Worm (Caenorhabditis elegans) whole organism, L4 larva: Measurements from ENCODE around the gene ZK380.6.

Experiments
- D1046.2 ChIP-seq: fragments of 200-800 bp; sonication (Bioruptor generic); IDR thresholded peaks from 2 replicates; pipeline ENCODE4 v1.3.6; 2022; ENCODE audit warnings: missing genetic modification characterization, missing compliant biosample characterization
- F10B5.3 ChIP-seq: sonication (generic microtip); optimal IDR thresholded peaks from 2 replicates; lab custom pipeline; 2016; ENCODE audit warnings: mild to moderate bottlenecking, missing genetic modification characterization, missing compliant biosample characterization
- F26F4.8 ChIP-seq: fragments of 200-800 bp; sonication (Bioruptor generic); conservative IDR thresholded peaks from 2 replicates; pipeline ENCODE4 v1.3.6; 2022; ENCODE audit warnings: missing genetic modification characterization, missing compliant biosample characterization
- F49E8.2 ChIP-seq: sonication (generic microtip); optimal IDR thresholded peaks from 2 replicates; lab custom pipeline; 2016; ENCODE audit warnings: missing compliant biosample characterization, mild to moderate bottlenecking, missing genetic modification characterization, borderline replicate concordance
- Y105C5A.15 ChIP-seq: fragments of 200-800 bp; sonication (Bioruptor generic); IDR thresholded peaks from 2 replicates; pipeline ENCODE4 v1.3.6; 2022; ENCODE audit warnings: missing genetic modification characterization, missing compliant biosample characterization
- Y48G9A.11 ChIP-seq: fragments of 200-800 bp; sonication (Bioruptor generic); IDR thresholded peaks from 2 replicates; pipeline ENCODE4 v1.3.6; 2022; ENCODE audit warnings: missing genetic modification reagents, missing genetic modification characterization, missing compliant biosample characterization
- ZK337.2 ChIP-seq: fragments of 200-800 bp; sonication (Bioruptor generic); IDR thresholded peaks from 2 replicates; pipeline ENCODE4 v1.3.6; 2022; ENCODE audit warnings: missing genetic modification reagents, missing genetic modification characterization, missing compliant biosample characterization
- ceh-28 ChIP-seq: fragments of 150-350 bp; optimal IDR thresholded peaks from 2 replicates; lab custom pipeline; 2014; ENCODE audit warnings: missing biosample characterization, missing genetic modification reagents, missing genetic modification characterization
- ceh-82 ChIP-seq: sonication (generic microtip); optimal IDR thresholded peaks from 2 replicates; lab custom pipeline; 2017; ENCODE audit warnings: missing biosample characterization, missing genetic modification characterization
- daf-16 ChIP-seq, 3 experiments: sonication (generic microtip); optimal IDR thresholded peaks; 2 replicates each; lab custom pipeline; 2016 to 2017; ENCODE audit warnings: missing genetic modification characterization in 3 of 3, missing genetic modification reagents in 3 of 3, mild to moderate bottlenecking in 2 of 3, missing compliant biosample characterization in 2 of 3, missing biosample characterization in 1 of 3, moderate library complexity in 1 of 3
- dmd-6 ChIP-seq: fragments of 200-800 bp; sonication (Bioruptor generic); IDR thresholded peaks from 2 replicates; pipeline ENCODE4 v1.3.6; 2022; ENCODE audit warnings: missing genetic modification reagents, missing genetic modification characterization, missing compliant biosample characterization
- egl-43 ChIP-seq: fragments of 200-800 bp; sonication (Bioruptor generic); IDR thresholded peaks from 2 replicates; pipeline ENCODE4 v1.3.6; 2022; ENCODE audit warnings: missing genetic modification reagents, missing genetic modification characterization, missing compliant biosample characterization
- fos-1 ChIP-seq: fragments of 150-350 bp; optimal IDR thresholded peaks from 2 replicates; lab custom pipeline; 2014; ENCODE audit warnings: missing biosample characterization, missing genetic modification characterization
- hlh-30 ChIP-seq: sonication (generic microtip); optimal IDR thresholded peaks from 2 replicates; lab custom pipeline; 2017; ENCODE audit warnings: antibody characterized with exemption, mild to moderate bottlenecking, missing genetic modification characterization, missing compliant biosample characterization; ENCODE audit not compliant: insufficient read depth
- lim-7 ChIP-seq: fragments of 200-800 bp; sonication (Bioruptor generic); IDR thresholded peaks from 2 replicates; pipeline ENCODE4 v1.3.6; 2022; ENCODE audit warnings: missing genetic modification characterization, missing compliant biosample characterization
- lin-13 ChIP-seq: fragments of 150-350 bp; optimal IDR thresholded peaks from 2 replicates; lab custom pipeline; 2014; ENCODE audit warnings: missing biosample characterization, missing genetic modification reagents, missing genetic modification characterization
- lin-38 ChIP-seq: fragments of 200-800 bp; sonication (Bioruptor generic); IDR thresholded peaks from 2 replicates; pipeline ENCODE4 v1.3.6; 2022; ENCODE audit warnings: missing genetic modification reagents, missing genetic modification characterization, missing compliant biosample characterization
- madf-5 ChIP-seq, 2 experiments: fragments of 200-800 bp; sonication (Bioruptor generic); IDR thresholded peaks; 2 replicates each; pipeline ENCODE4 v1.3.6; 2022; ENCODE audit warnings: missing compliant biosample characterization in 2 of 2, missing genetic modification characterization in 2 of 2
- mes-2 ChIP-seq: sonication (generic microtip); optimal IDR thresholded peaks from 2 replicates; lab custom pipeline; 2016; ENCODE audit warnings: missing genotype, mild to moderate bottlenecking, missing genetic modification characterization, missing compliant biosample characterization; ENCODE audit not compliant: poor library complexity, severe bottlenecking
- nhr-10 ChIP-seq: fragments of 150-350 bp; optimal IDR thresholded peaks from 2 replicates; lab custom pipeline; 2014; ENCODE audit warnings: missing biosample characterization, missing genetic modification characterization
- nhr-111 ChIP-seq: fragments of 200-800 bp; sonication (Bioruptor generic); optimal IDR thresholded peaks from 2 replicates; lab custom pipeline; 2018; ENCODE audit warnings: mild to moderate bottlenecking, missing genetic modification characterization, missing compliant biosample characterization
- nhr-42 ChIP-seq: fragments of 200-800 bp; sonication (Bioruptor generic); IDR thresholded peaks from 2 replicates; pipeline ENCODE4 v1.3.6; 2022; ENCODE audit warnings: missing genetic modification characterization, missing compliant biosample characterization
- skn-1 ChIP-seq: fragments of 150-350 bp; optimal IDR thresholded peaks from 2 replicates; lab custom pipeline; 2014; ENCODE audit warnings: missing biosample characterization, missing genetic modification characterization
- snpc-1.2 ChIP-seq: fragments of 200-800 bp; sonication (Bioruptor generic); IDR thresholded peaks from 2 replicates; pipeline ENCODE4 v1.3.6; 2022; ENCODE audit warnings: missing genetic modification reagents, missing genetic modification characterization, missing compliant biosample characterization
- tag-97 ChIP-seq: fragments of 200-800 bp; sonication (Bioruptor generic); IDR thresholded peaks from 2 replicates; pipeline ENCODE4 v1.3.6; 2022; ENCODE audit warnings: missing genetic modification characterization, missing compliant biosample characterization
- tra-1 ChIP-seq: fragments of 200-800 bp; sonication (Bioruptor generic); IDR thresholded peaks from 2 replicates; pipeline ENCODE4 v1.3.6; 2022; ENCODE audit warnings: missing genetic modification reagents, missing genetic modification characterization, missing compliant biosample characterization
- unc-39 ChIP-seq: sonication (generic microtip); optimal IDR thresholded peaks from 2 replicates; lab custom pipeline; 2017; ENCODE audit warnings: missing biosample characterization, missing genetic modification characterization
- unc-62 ChIP-seq, 3 experiments: fragments of 150-350 bp in 1 of 3; sonication (generic microtip); optimal IDR thresholded peaks in 2 of 3; peaks in 1 of 3; 1 replicate in 1 of 3; 2 replicates in 2 of 3; lab custom pipeline; 2014 to 2017; ENCODE audit warnings: missing biosample characterization in 3 of 3, missing genetic modification characterization in 3 of 3, missing genetic modification reagents in 3 of 3, missing genotype in 1 of 3
- zfp-2 ChIP-seq: sonication (generic microtip); optimal IDR thresholded peaks from 2 replicates; lab custom pipeline; 2016; ENCODE audit warnings: mild to moderate bottlenecking, missing genetic modification characterization, missing compliant biosample characterization

ZK380.6 gene

ce11 chrX:1643442-1644096 lies 10.7 kb upstream of the ZK380.6 start:
- TF ChIP-seq unc-62 (GFP tag; optimal IDR thresholded peaks at IDR 0.05 in 1 of 2; lab: Kevin White, UChicago) (peak in 1 of 2 experiments; percentile 98), unc-62 (tag; optimal IDR thresholded peaks at IDR 0.05; lab: Kevin White, UChicago) (no peak), lin-13 (peak; percentile 1), tag-97 (GFP tag; lab: Robert Waterston, UW) (no peak), F49E8.2 (tag; lab: Kevin White, UChicago) (peak; percentile 12), nhr-10 (tag; lab: Kevin White, UChicago) (no peak), daf-16 (GFP tag; optimal IDR thresholded peaks at IDR 0.05; lab: Kevin White, UChicago) (no peak), daf-16 (tag; optimal IDR thresholded peaks at IDR 0.05; lab: Kevin White, UChicago) (peak; percentile 14), Y48G9A.11 (GFP tag; lab: Robert Waterston, UW) (no peak)

- TF ChIP-seq lim-7 (GFP tag; lab: Robert Waterston, UW) (no peak), Y105C5A.15 (GFP tag; lab: Robert Waterston, UW) (no peak), unc-62 (GFP tag; optimal IDR thresholded peaks at IDR 0.05 in 1 of 2; lab: Kevin White, UChicago) (peak in 1 of 2 experiments; percentile 92), unc-62 (tag; optimal IDR thresholded peaks at IDR 0.05; lab: Kevin White, UChicago) (no peak)
These were observed 2.6 kb upstream of the ZK380.6 start, which contains the start of gene ZK380.4 for ce11 chrX:1651668-1652067. ZK380.4 (minus strand) TSS chrX:1651994.

ce11 chrX:1655207-1655606 lies 961 bp downstream of the ZK380.6 start, which contains the start of gene tbx-32:
tbx-32 (plus strand) TSS chrX:1655507.
- no peak for TF ChIP-seq egl-43
- TF ChIP-seq ceh-82 (tag; lab: Kevin White, UChicago), result no peak
- TF ChIP-seq snpc-1.2 (GFP tag; lab: Robert Waterston, UW), result no peak
- TF ChIP-seq mes-2 (tag; lab: Kevin White, UChicago), result no peak
- TF ChIP-seq nhr-111 (GFP tag; lab: Kevin White, UChicago), result no peak
- TF ChIP-seq tag-97 (GFP tag; lab: Robert Waterston, UW), result no peak
- no peak for TF ChIP-seq tra-1
- no peak for TF ChIP-seq F26F4.8 (GFP tag; lab: Robert Waterston, UW)
- TF ChIP-seq D1046.2 (GFP tag; lab: Robert Waterston, UW), result no peak
- TF ChIP-seq lin-13, result no peak
- TF ChIP-seq skn-1 (tag; lab: Kevin White, UChicago), result no peak
- no peak for TF ChIP-seq dmd-6 (GFP tag; lab: Robert Waterston, UW)

- no peak for TF ChIP-seq daf-16 (GFP tag; optimal IDR thresholded peaks at IDR 0.05; lab: Kevin White, UChicago)
- TF ChIP-seq daf-16 (tag; optimal IDR thresholded peaks at IDR 0.05; lab: Kevin White, UChicago), result no peak
- TF ChIP-seq F10B5.3 (tag; lab: Kevin White, UChicago), result no peak
- no peak for TF ChIP-seq ZK337.2 (GFP tag; lab: Robert Waterston, UW)
- TF ChIP-seq dmd-6 (GFP tag; lab: Robert Waterston, UW), result no peak
- no peak for TF ChIP-seq madf-5 (GFP tag; IDR thresholded peaks at IDR 0.05; lab: Robert Waterston, UW)
- no peak for TF ChIP-seq unc-39 (tag; lab: Kevin White, UChicago)
- no peak for TF ChIP-seq nhr-42 (GFP tag; lab: Robert Waterston, UW)
- no peak for TF ChIP-seq lin-38
- TF ChIP-seq tag-97 (GFP tag; lab: Robert Waterston, UW), result no peak
- no peak for TF ChIP-seq fos-1 (tag; lab: Kevin White, UChicago)
These were observed 10.7 kb downstream of the ZK380.6 start, which contains the start of gene R09H3.2 for ce11 chrX:1664925-1665324. R09H3.2 (minus strand) TSS chrX:1665025.

DNA sequence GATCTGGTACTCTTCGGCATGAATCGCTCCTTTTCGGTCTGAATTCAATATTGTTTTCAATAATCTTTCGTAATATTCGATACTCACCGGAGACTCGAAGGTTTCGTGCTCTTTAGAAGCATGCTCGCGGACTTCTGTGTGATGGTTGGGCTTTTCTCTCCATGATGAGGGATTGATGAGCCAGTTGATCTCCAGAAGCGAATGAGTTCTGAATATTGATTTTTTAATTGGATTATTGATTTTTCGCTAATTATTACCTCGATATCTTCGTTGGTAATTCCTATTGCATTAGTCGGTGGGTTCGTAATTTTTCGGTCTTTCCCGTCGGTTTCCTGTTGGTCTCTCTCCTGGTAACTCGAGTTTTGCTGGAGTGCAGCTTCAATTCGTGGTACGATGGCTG lies 12.8 kb downstream of the ZK380.6 start:
- peak; percentile 63 for TF ChIP-seq ceh-28
- no peak for TF ChIP-seq hlh-30
- peak in 1 of 2 experiments; percentile 82 for TF ChIP-seq unc-62 (GFP tag; optimal IDR thresholded peaks at IDR 0.05 in 1 of 2; lab: Kevin White, UChicago)
- TF ChIP-seq unc-62 (tag; optimal IDR thresholded peaks at IDR 0.05; lab: Kevin White, UChicago), result no peak
- no peak for TF ChIP-seq zfp-2 (tag; lab: Kevin White, UChicago)
